Fruit fly (Drosophila melanogaster) whole organism, prepupa: ENCODE results near the gene CG31741.

Experiments
- Blimp-1 ChIP-seq: fragments of 200-800 bp; sonication (Bioruptor generic); optimal IDR thresholded peaks from 3 replicates; lab custom pipeline; 2017; ENCODE audit warnings: missing biosample characterization, missing genetic modification characterization, mild to moderate bottlenecking, moderate library complexity, missing genetic modification reagents
- CG10669 ChIP-seq: fragments of 200-800 bp; sonication (Bioruptor generic); optimal IDR thresholded peaks from 3 replicates; lab custom pipeline; 2018; ENCODE audit warnings: missing biosample characterization, mild to moderate bottlenecking, missing genetic modification characterization, moderate library complexity
- CG11762 ChIP-seq: fragments of 200-800 bp; sonication (Bioruptor generic); optimal IDR thresholded peaks from 3 replicates; lab custom pipeline; 2016; ENCODE audit warnings: missing biosample characterization, missing genetic modification characterization; ENCODE audit not compliant: insufficient read depth
- CG11902 ChIP-seq: fragments of 200-800 bp; sonication (Bioruptor generic); optimal IDR thresholded peaks from 3 replicates; lab custom pipeline; 2016; ENCODE audit warnings: missing biosample characterization, missing genetic modification characterization
- CG15336 ChIP-seq: fragments of 200-800 bp; sonication (Bioruptor generic); IDR thresholded peaks from 2 replicates; pipeline ENCODE4 v1.3.6; 2022; ENCODE audit warnings: missing biosample characterization, missing genetic modification characterization
- CG16779 ChIP-seq: fragments of 200-800 bp; sonication (Bioruptor generic); optimal IDR thresholded peaks from 3 replicates; lab custom pipeline; 2017; ENCODE audit warnings: missing biosample characterization, mild to moderate bottlenecking, missing genetic modification characterization
- CG31627 ChIP-seq: fragments of 200-800 bp; sonication (Bioruptor generic); optimal IDR thresholded peaks from 3 replicates; lab custom pipeline; 2016; ENCODE audit warnings: missing biosample characterization, missing genetic modification characterization
- CG32006 ChIP-seq: fragments of 200-800 bp; sonication (Bioruptor generic); optimal IDR thresholded peaks from 3 replicates; lab custom pipeline; 2017; ENCODE audit warnings: missing biosample characterization, mild to moderate bottlenecking, missing genetic modification characterization
- CG3919 ChIP-seq: fragments of 200-800 bp; sonication (Bioruptor generic); optimal IDR thresholded peaks from 3 replicates; lab custom pipeline; 2016; ENCODE audit warnings: missing biosample characterization, missing genetic modification characterization
- CG4318 ChIP-seq: fragments of 200-800 bp; sonication (Bioruptor generic); optimal IDR thresholded peaks from 3 replicates; lab custom pipeline; 2017; ENCODE audit warnings: missing biosample characterization, mild to moderate bottlenecking, missing genetic modification characterization
- CG6163 ChIP-seq: fragments of 200-800 bp; sonication (Bioruptor generic); IDR thresholded peaks from 3 replicates; pipeline ENCODE4 v1.3.6; 2022; ENCODE audit warnings: missing biosample characterization, missing genetic modification characterization
- CG6276 ChIP-seq: fragments of 200-800 bp; sonication (Bioruptor generic); optimal IDR thresholded peaks from 2 replicates; lab custom pipeline; 2017; ENCODE audit warnings: missing biosample characterization, mild to moderate bottlenecking, missing genetic modification characterization
- CG6792 ChIP-seq: fragments of 200-800 bp; sonication (Bioruptor generic); optimal IDR thresholded peaks from 3 replicates; lab custom pipeline; 2016; ENCODE audit warnings: missing biosample characterization, missing genetic modification characterization
- CG6808 ChIP-seq: fragments of 200-800 bp; sonication (Bioruptor generic); optimal IDR thresholded peaks from 3 replicates; lab custom pipeline; 2017; ENCODE audit warnings: missing biosample characterization, missing genetic modification characterization, mild to moderate bottlenecking, moderate library complexity, missing genetic modification reagents
- CG8119 ChIP-seq: fragments of 200-800 bp; sonication (Bioruptor generic); IDR thresholded peaks from 3 replicates; pipeline ENCODE4 v1.3.6; 2022; ENCODE audit warnings: missing biosample characterization, missing genetic modification characterization
- CG8319 ChIP-seq: fragments of 200-800 bp; sonication (Bioruptor generic); optimal IDR thresholded peaks from 3 replicates; lab custom pipeline; 2016; ENCODE audit warnings: missing biosample characterization, missing genetic modification characterization
- CG8632 ChIP-seq: fragments of 200-800 bp; sonication (Bioruptor generic); optimal IDR thresholded peaks from 3 replicates; lab custom pipeline; 2016; ENCODE audit warnings: missing biosample characterization, missing genetic modification characterization
- Eip75B ChIP-seq: fragments of 200-800 bp; sonication (Bioruptor generic); optimal IDR thresholded peaks from 3 replicates; lab custom pipeline; 2016; ENCODE audit warnings: missing biosample characterization, missing genetic modification characterization
- Eip78C ChIP-seq: fragments of 200-800 bp; sonication (Bioruptor generic); peaks from one replicate; lab custom pipeline; 2016; ENCODE audit warnings: missing biosample characterization, missing genetic modification characterization
- Eip93F ChIP-seq: fragments of 200-800 bp; sonication (Bioruptor generic); optimal IDR thresholded peaks from 2 replicates; lab custom pipeline; 2016; ENCODE audit warnings: missing biosample characterization, mild to moderate bottlenecking, missing genetic modification characterization
- Ets21C ChIP-seq: fragments of 200-800 bp; sonication (Bioruptor generic); optimal IDR thresholded peaks from 3 replicates; lab custom pipeline; 2016; ENCODE audit warnings: missing biosample characterization, missing genetic modification characterization
- Ets96B ChIP-seq: fragments of 200-800 bp; optimal IDR thresholded peaks from 2 replicates; lab custom pipeline; 2019; ENCODE audit warnings: missing biosample characterization, mild to moderate bottlenecking, missing genetic modification characterization, moderate library complexity
- Gug ChIP-seq: fragments of 200-800 bp; sonication (Bioruptor generic); IDR thresholded peaks from 2 replicates; pipeline ENCODE4 v1.3.6; 2022; ENCODE audit warnings: missing biosample characterization, missing genetic modification characterization
- Hr38 ChIP-seq: sonication (Bioruptor generic); optimal IDR thresholded peaks from 2 replicates; lab custom pipeline; 2016; ENCODE audit warnings: missing biosample characterization, missing genetic modification characterization
- Hr39 ChIP-seq: fragments of 200-800 bp; sonication (Bioruptor generic); optimal IDR thresholded peaks from 2 replicates; lab custom pipeline; 2016; ENCODE audit warnings: missing biosample characterization, missing genetic modification characterization
- Hr4 ChIP-seq: fragments of 200-800 bp; sonication (Bioruptor generic); optimal IDR thresholded peaks from 3 replicates; lab custom pipeline; 2016; ENCODE audit warnings: missing biosample characterization, missing genetic modification characterization
- Lpt ChIP-seq: fragments of 200-800 bp; sonication (Bioruptor generic); optimal IDR thresholded peaks from 3 replicates; lab custom pipeline; 2016; ENCODE audit warnings: missing biosample characterization, missing genetic modification characterization
- Met ChIP-seq: fragments of 200-800 bp; sonication (Bioruptor generic); optimal IDR thresholded peaks from 3 replicates; lab custom pipeline; 2016; ENCODE audit warnings: missing biosample characterization, missing genetic modification characterization
- OdsH ChIP-seq: fragments of 200-800 bp; sonication (Bioruptor generic); optimal IDR thresholded peaks from 3 replicates; lab custom pipeline; 2016; ENCODE audit warnings: missing biosample characterization, missing genetic modification characterization
- Smox ChIP-seq: fragments of 200-800 bp; sonication (Bioruptor generic); optimal IDR thresholded peaks from 3 replicates; lab custom pipeline; 2016; ENCODE audit warnings: missing biosample characterization, missing genetic modification characterization
- Sox14 ChIP-seq: fragments of 200-800 bp; sonication (Bioruptor generic); optimal IDR thresholded peaks from 3 replicates; lab custom pipeline; 2016; ENCODE audit warnings: missing biosample characterization, missing genetic modification characterization
- achi ChIP-seq: fragments of 200-800 bp; sonication (Bioruptor generic); optimal IDR thresholded peaks from 3 replicates; lab custom pipeline; 2016; ENCODE audit warnings: missing biosample characterization, missing genetic modification characterization
- cyc ChIP-seq: fragments of 200-800 bp; sonication (Bioruptor generic); optimal IDR thresholded peaks from 3 replicates; lab custom pipeline; 2016; ENCODE audit warnings: missing biosample characterization, missing genetic modification characterization
- eg ChIP-seq: fragments of 200-800 bp; sonication (Bioruptor generic); IDR thresholded peaks from 3 replicates; pipeline ENCODE4 v1.3.6; 2022; ENCODE audit warnings: missing biosample characterization, missing genetic modification characterization
- esn ChIP-seq: fragments of 200-800 bp; sonication (Bioruptor generic); optimal IDR thresholded peaks from 2 replicates; lab custom pipeline; 2016; ENCODE audit warnings: missing biosample characterization, mild to moderate bottlenecking, missing genetic modification characterization, moderate library complexity
- fd59A ChIP-seq: fragments of 200-800 bp; sonication (Bioruptor generic); optimal IDR thresholded peaks from 2 replicates; lab custom pipeline; 2017; ENCODE audit warnings: missing biosample characterization, mild to moderate bottlenecking, missing genetic modification characterization, missing genetic modification reagents
- fd85E ChIP-seq: fragments of 200-800 bp; sonication (Bioruptor generic); optimal IDR thresholded peaks from 3 replicates; lab custom pipeline; 2016; ENCODE audit warnings: missing biosample characterization, missing genetic modification characterization
- fkh ChIP-seq: fragments of 200-800 bp; sonication (Bioruptor generic); optimal IDR thresholded peaks from 3 replicates; lab custom pipeline; 2017; ENCODE audit warnings: missing biosample characterization, mild to moderate bottlenecking, missing genetic modification characterization, moderate library complexity
- lz ChIP-seq: fragments of 200-800 bp; sonication (Bioruptor generic); optimal IDR thresholded peaks from 3 replicates; lab custom pipeline; 2016; ENCODE audit warnings: missing biosample characterization, missing genetic modification characterization
- net ChIP-seq: fragments of 200-800 bp; sonication (Bioruptor generic); optimal IDR thresholded peaks from 3 replicates; lab custom pipeline; 2016; ENCODE audit warnings: missing biosample characterization, missing genetic modification characterization
- pdm3 ChIP-seq: fragments of 200-800 bp; sonication (Bioruptor generic); optimal IDR thresholded peaks from 3 replicates; lab custom pipeline; 2016; ENCODE audit warnings: missing biosample characterization, missing genetic modification characterization
- spab ChIP-seq: fragments of 200-800 bp; sonication (Bioruptor generic); optimal IDR thresholded peaks from 2 replicates; lab custom pipeline; 2017; ENCODE audit warnings: missing biosample characterization, mild to moderate bottlenecking, missing genetic modification characterization, missing genetic modification reagents
- ss ChIP-seq, 2 experiments: fragments of 200-800 bp; sonication (Bioruptor generic); optimal IDR thresholded peaks; 2 replicates in 1 of 2; 3 replicates in 1 of 2; lab custom pipeline; 2017 to 2018; ENCODE audit warnings: mild to moderate bottlenecking in 2 of 2, missing biosample characterization in 2 of 2, missing genetic modification characterization in 2 of 2, moderate library complexity in 1 of 2
- svp ChIP-seq: fragments of 200-800 bp; sonication (Bioruptor generic); peaks from one replicate; lab custom pipeline; 2016; ENCODE audit warnings: missing biosample characterization, missing genetic modification characterization
- topi ChIP-seq: fragments of 200-800 bp; sonication (Bioruptor generic); optimal IDR thresholded peaks from 3 replicates; lab custom pipeline; 2016; ENCODE audit warnings: missing biosample characterization, missing genetic modification characterization
- vri ChIP-seq: fragments of 200-800 bp; sonication (Bioruptor generic); optimal IDR thresholded peaks from 3 replicates; lab custom pipeline; 2016; ENCODE audit warnings: missing biosample characterization, mild to moderate bottlenecking, missing genetic modification characterization

The CG31741 gene

DNA sequence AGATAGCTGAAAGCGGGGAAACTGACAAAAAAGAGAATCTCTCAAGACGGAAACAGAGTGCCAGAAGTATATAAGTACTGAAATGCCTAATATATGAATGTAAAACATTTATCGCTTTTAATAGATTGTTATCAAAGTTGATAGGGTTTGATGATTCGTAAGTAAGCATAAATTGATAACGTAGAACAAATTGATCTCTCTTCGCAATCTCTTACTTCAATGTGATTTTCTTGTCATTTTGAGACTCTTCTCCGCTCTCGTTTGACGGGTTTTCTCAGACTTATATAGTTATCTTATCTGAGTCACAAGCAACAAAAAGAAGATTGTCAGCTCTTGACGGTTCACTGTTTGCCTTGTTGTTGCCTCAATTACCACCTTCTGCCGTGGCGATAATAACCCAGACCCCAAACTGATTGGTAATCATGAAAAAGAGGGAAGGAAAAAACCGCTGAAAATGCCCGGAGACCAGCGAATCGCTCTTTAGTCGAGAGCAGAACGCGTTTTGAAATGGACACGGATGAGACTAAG is 30.2 kb downstream of the CG31741 start, which contains the start of gene CG15152:
Gene CG15152 (plus strand): TSS at position 372 of the 528 bp plus-strand sequence.
- peak; percentile 77 for TF ChIP-seq svp (GFP tag; lab: Kevin White, UChicago)
- peak; percentile 6 for TF ChIP-seq Eip78C (GFP tag; lab: Kevin White, UChicago)
- TF ChIP-seq vri (GFP tag; lab: Kevin White, UChicago) = peak; percentile 22
- peak; percentile 48 for TF ChIP-seq Eip93F
- no peak for TF ChIP-seq ss (GFP tag; optimal IDR thresholded peaks at IDR 0.05; lab: Kevin White, UChicago)

DNA sequence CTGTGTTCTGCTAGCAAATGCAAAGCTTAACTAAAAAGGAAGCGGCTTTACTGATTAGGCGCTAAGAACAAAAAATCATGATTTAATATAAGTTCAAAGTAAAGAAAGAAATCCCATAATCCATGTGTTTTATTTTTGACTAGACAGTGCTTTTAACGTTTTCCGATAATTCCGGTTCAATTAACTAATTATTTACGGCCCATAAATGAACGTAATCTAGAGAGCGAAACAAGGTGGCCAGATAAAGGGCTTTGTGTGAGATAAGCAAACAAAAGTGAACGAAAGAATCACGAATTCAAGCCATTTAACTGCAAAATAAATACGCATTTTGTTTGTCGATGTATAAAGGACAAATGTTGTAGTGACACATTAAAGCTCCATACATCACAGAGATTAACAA is 31.0 kb downstream of the CG31741 start:
- TF ChIP-seq CG4318 (GFP tag; lab: Kevin White, UChicago) = no peak
- TF ChIP-seq CG6792 (GFP tag; lab: Kevin White, UChicago) = no peak
- TF ChIP-seq spab (GFP tag; lab: Kevin White, UChicago) = no peak
- peak; percentile 31 for TF ChIP-seq vri (GFP tag; lab: Kevin White, UChicago)
- TF ChIP-seq CG32006 (GFP tag; lab: Kevin White, UChicago) = no peak
- TF ChIP-seq CG6163 (GFP tag; lab: Robert Waterston, UW) = no peak
- peak; percentile 54 for TF ChIP-seq svp (GFP tag; lab: Kevin White, UChicago)
- no peak for TF ChIP-seq CG3919 (GFP tag; lab: Kevin White, UChicago)
- TF ChIP-seq CG16779 = no peak
- no peak for TF ChIP-seq topi (GFP tag; lab: Kevin White, UChicago)
- TF ChIP-seq CG8319 (GFP tag; lab: Kevin White, UChicago) = no peak
- TF ChIP-seq fkh = peak; percentile 13

DNA sequence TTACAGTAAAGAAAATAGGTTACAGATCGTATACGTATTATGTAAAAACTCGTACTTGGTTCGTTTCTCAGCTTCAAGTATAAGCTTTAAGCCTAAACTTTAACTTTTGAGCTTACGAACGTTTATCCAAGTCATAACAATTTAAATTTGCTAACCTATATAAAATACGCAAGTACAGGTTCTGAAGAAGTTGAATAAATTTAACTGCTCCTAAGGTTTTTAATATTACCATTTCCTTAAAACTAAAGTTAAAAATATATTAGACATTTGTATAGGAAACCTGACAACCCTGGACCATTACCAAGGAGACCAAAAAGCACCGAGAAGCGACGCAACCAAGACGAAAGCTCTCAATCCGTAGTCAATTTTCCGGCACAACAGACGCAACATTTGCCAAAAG is 35.6 kb downstream of the CG31741 start, which contains the start of gene CG5758:
Gene CG5758 (plus strand): TSS at position 353 of the 400 bp plus-strand sequence.
- TF ChIP-seq CG11902 (no peak), eg (GFP tag; lab: Robert Waterston, UW) (peak; percentile 30; the same call in 1 of the 3 replicates), Eip75B (peak; percentile 31), Lpt (GFP tag; lab: Kevin White, UChicago) (no peak), CG10669 (no peak), CG6792 (GFP tag; lab: Kevin White, UChicago) (peak; percentile 22), Eip78C (GFP tag; lab: Kevin White, UChicago) (peak; percentile 82), ss (GFP tag; optimal IDR thresholded peaks at IDR 0.05; lab: Kevin White, UChicago) (no peak), CG8632 (GFP tag; lab: Kevin White, UChicago) (no peak), lz (GFP tag; lab: Kevin White, UChicago) (peak; percentile 29), pdm3 (GFP tag; lab: Kevin White, UChicago) (peak; percentile 50), fd85E (GFP tag; lab: Kevin White, UChicago) (no peak), svp (GFP tag; lab: Kevin White, UChicago) (peak; percentile 87), CG6276 (GFP tag; lab: Kevin White, UChicago) (no peak), Ets21C (GFP tag; lab: Kevin White, UChicago) (no peak), esn (GFP tag; lab: Kevin White, UChicago) (peak; percentile 50), Eip93F (no peak), CG11762 (no peak), cyc (GFP tag; lab: Kevin White, UChicago) (peak; percentile 16), Ets96B (peak; percentile 6), CG8119 (GFP tag; lab: Robert Waterston, UW) (peak; percentile 16; the same call in 1 of the 3 replicates), Blimp-1 (GFP tag; lab: Kevin White, UChicago) (no peak), topi (GFP tag; lab: Kevin White, UChicago) (peak; percentile 34), Met (peak; percentile 49), Hr4 (GFP tag; lab: Kevin White, UChicago) (peak; percentile 41), fd59A (GFP tag; lab: Kevin White, UChicago) (no peak), achi (GFP tag; lab: Kevin White, UChicago) (no peak), CG15336 (GFP tag; lab: Robert Waterston, UW) (no peak), Gug (GFP tag; lab: Robert Waterston, UW) (no peak; the same call in 1 of the 2 replicates), CG6808 (GFP tag; lab: Kevin White, UChicago) (no peak), vri (GFP tag; lab: Kevin White, UChicago) (peak; percentile 25), CG3919 (GFP tag; lab: Kevin White, UChicago) (peak; percentile 47), CG4318 (GFP tag; lab: Kevin White, UChicago) (no peak), Sox14 (peak; percentile 33), CG32006 (GFP tag; lab: Kevin White, UChicago) (no peak), net (GFP tag; lab: Kevin White, UChicago) (peak; percentile 30), OdsH (peak; percentile 26), CG8319 (GFP tag; lab: Kevin White, UChicago) (peak; percentile 1), Hr38 (GFP tag; lab: Kevin White, UChicago) (no peak), CG31627 (GFP tag; lab: Kevin White, UChicago) (peak; percentile 14), Smox (GFP tag; lab: Kevin White, UChicago) (peak; percentile 50), Hr39 (GFP tag; lab: Kevin White, UChicago) (peak; percentile 31)
